Worm (Caenorhabditis elegans): ENCODE results near the gene hif-1.

DNA sequence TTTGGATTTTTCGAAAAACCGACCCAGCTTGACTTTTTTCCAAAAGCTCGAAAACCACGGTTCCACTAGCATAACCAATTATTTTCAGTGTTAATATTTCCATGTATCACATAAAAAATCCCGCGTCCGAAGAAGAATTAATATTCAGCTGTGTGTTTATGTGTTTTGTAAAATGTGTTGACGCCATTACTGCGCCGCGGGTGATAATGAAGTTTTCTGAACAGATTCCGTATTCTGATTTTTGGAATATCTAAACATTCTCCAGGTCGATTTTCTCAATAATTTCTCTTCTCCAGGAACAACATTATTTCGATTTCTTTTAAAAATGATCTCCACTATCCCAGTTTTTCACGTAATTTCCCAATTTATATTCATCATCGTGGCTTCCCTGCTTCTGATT, 45.5 kb upstream of the hif-1 start, which contains the start of gene srxa-6:
- TF ChIP-seq nhr-12 (tag; optimal IDR thresholded peaks at IDR 0.05), result no peak
- TF ChIP-seq ztf-4 (tag; optimal IDR thresholded peaks at IDR 0.05), result no peak
- TF ChIP-seq lin-39 (tag; optimal IDR thresholded peaks at IDR 0.05), result no peak
- no peak for TF ChIP-seq nhr-237 (tag; optimal IDR thresholded peaks at IDR 0.05)
- no peak for TF ChIP-seq ztf-11 (tag; optimal IDR thresholded peaks at IDR 0.05)
- TF ChIP-seq nhr-25 (tag; optimal IDR thresholded peaks at IDR 0.05), result no peak
- TF ChIP-seq jun-1 (tag; optimal IDR thresholded peaks at IDR 0.05), result no peak

Measured in whole organism, L3 larva.